Worm (Caenorhabditis elegans) whole organism, late embryonic: Measurements from ENCODE around the gene Y54F10AR.1.

Experiments
- C08G9.2 ChIP-seq: sonication (generic microtip); optimal IDR thresholded peaks from 2 replicates; lab custom pipeline; 2016; ENCODE audit warnings: mild to moderate bottlenecking, missing genetic modification characterization, moderate library complexity, missing compliant biosample characterization
- C38D4.7 ChIP-seq: fragments of 200-800 bp; sonication (Bioruptor generic); optimal IDR thresholded peaks from 2 replicates; lab custom pipeline; 2018; ENCODE audit warnings: mild to moderate bottlenecking, missing genetic modification characterization, moderate library complexity, missing compliant biosample characterization
- T23F11.4 ChIP-seq: fragments of 200-800 bp; sonication (Bioruptor generic); optimal IDR thresholded peaks from 2 replicates; lab custom pipeline; 2018; ENCODE audit warnings: mild to moderate bottlenecking, missing genetic modification characterization, missing compliant biosample characterization
- Y22D7AL.16 ChIP-seq: sonication (generic microtip); optimal IDR thresholded peaks from 2 replicates; lab custom pipeline; 2016; ENCODE audit warnings: missing genetic modification characterization, missing compliant biosample characterization
- ahr-1 ChIP-seq: sonication (generic microtip); optimal IDR thresholded peaks from 2 replicates; lab custom pipeline; 2016; ENCODE audit warnings: missing genetic modification characterization, missing compliant biosample characterization
- ama-1 ChIP-seq: fragments of 150-350 bp; optimal IDR thresholded peaks from 2 replicates; lab custom pipeline; 2014
- ceh-14 ChIP-seq: sonication (generic microtip); optimal IDR thresholded peaks from 2 replicates; lab custom pipeline; 2016; ENCODE audit warnings: missing genotype, missing genetic modification characterization, missing compliant biosample characterization
- ceh-19 ChIP-seq: fragments of 200-800 bp; sonication (Bioruptor generic); optimal IDR thresholded peaks from 2 replicates; lab custom pipeline; 2018; ENCODE audit warnings: mild to moderate bottlenecking, missing genetic modification characterization, missing compliant biosample characterization
- ceh-2 ChIP-seq: sonication (generic microtip); optimal IDR thresholded peaks from 2 replicates; lab custom pipeline; 2016; ENCODE audit warnings: missing genotype, missing genetic modification characterization, missing compliant biosample characterization
- ceh-22 ChIP-seq: sonication (generic microtip); optimal IDR thresholded peaks from 2 replicates; lab custom pipeline; 2017; ENCODE audit warnings: missing biosample characterization, missing genetic modification characterization
- ceh-24 ChIP-seq: sonication (generic microtip); optimal IDR thresholded peaks from 2 replicates; lab custom pipeline; 2016; ENCODE audit warnings: mild to moderate bottlenecking, missing genetic modification characterization, missing compliant biosample characterization
- ceh-34 ChIP-seq: sonication (generic microtip); optimal IDR thresholded peaks from 2 replicates; lab custom pipeline; 2016; ENCODE audit warnings: mild to moderate bottlenecking, missing genetic modification characterization, missing compliant biosample characterization
- ceh-45 ChIP-seq: fragments of 200-800 bp; sonication (Bioruptor generic); IDR thresholded peaks from 2 replicates; pipeline ENCODE4 v1.3.6; 2022; ENCODE audit warnings: missing genetic modification reagents, missing genetic modification characterization, missing compliant biosample characterization
- ceh-6 ChIP-seq: fragments of 200-800 bp; sonication (Bioruptor generic); optimal IDR thresholded peaks from 2 replicates; lab custom pipeline; 2018; ENCODE audit warnings: mild to moderate bottlenecking, missing genetic modification characterization, missing compliant biosample characterization
- ceh-9 ChIP-seq: sonication (generic microtip); optimal IDR thresholded peaks from 2 replicates; lab custom pipeline; 2016; ENCODE audit warnings: mild to moderate bottlenecking, missing genetic modification characterization, inconsistent platforms, missing compliant biosample characterization
- che-1 ChIP-seq: sonication (generic microtip); optimal IDR thresholded peaks from 2 replicates; lab custom pipeline; 2016; ENCODE audit warnings: mild to moderate bottlenecking, missing genetic modification characterization, missing compliant biosample characterization
- dmd-4 ChIP-seq: sonication (generic microtip); optimal IDR thresholded peaks from 2 replicates; lab custom pipeline; 2016; ENCODE audit warnings: borderline replicate concordance, missing genetic modification characterization, missing compliant biosample characterization
- dve-1 ChIP-seq: sonication (generic microtip); optimal IDR thresholded peaks from 2 replicates; lab custom pipeline; 2017; ENCODE audit warnings: antibody characterized with exemption, mild to moderate bottlenecking, missing genetic modification characterization, missing compliant biosample characterization
- elt-2 ChIP-seq: sonication (generic microtip); optimal IDR thresholded peaks from 2 replicates; lab custom pipeline; 2016; ENCODE audit warnings: missing genetic modification reagents, missing genetic modification characterization, missing compliant biosample characterization
- ets-4 ChIP-seq: sonication (generic microtip); optimal IDR thresholded peaks from 2 replicates; lab custom pipeline; 2016; ENCODE audit warnings: missing genetic modification characterization, missing compliant biosample characterization
- eyg-1 ChIP-seq: sonication (generic microtip); optimal IDR thresholded peaks from 2 replicates; lab custom pipeline; 2016; ENCODE audit warnings: missing genotype, missing genetic modification characterization, missing compliant biosample characterization
- fax-1 ChIP-seq: sonication (generic microtip); optimal IDR thresholded peaks from 2 replicates; lab custom pipeline; 2016; ENCODE audit warnings: missing genotype, missing genetic modification characterization, missing compliant biosample characterization
- fkh-10 ChIP-seq: fragments of 150-350 bp; optimal IDR thresholded peaks from 2 replicates; lab custom pipeline; 2014; ENCODE audit warnings: missing biosample characterization, missing genetic modification reagents, missing genetic modification characterization
- hlh-13 ChIP-seq: fragments of 200-800 bp; sonication (Bioruptor generic); optimal IDR thresholded peaks from 2 replicates; lab custom pipeline; 2018; ENCODE audit warnings: mild to moderate bottlenecking, missing genetic modification characterization, missing compliant biosample characterization
- hlh-15 ChIP-seq: sonication (generic microtip); optimal IDR thresholded peaks from 2 replicates; lab custom pipeline; 2016; ENCODE audit warnings: missing genetic modification characterization, missing compliant biosample characterization
- hlh-30 ChIP-seq: sonication (generic microtip); optimal IDR thresholded peaks from 2 replicates; lab custom pipeline; 2017; ENCODE audit warnings: antibody characterized with exemption, missing genetic modification characterization, missing compliant biosample characterization; ENCODE audit not compliant: insufficient read depth
- hlh-8 ChIP-seq: sonication (generic microtip); optimal IDR thresholded peaks from 2 replicates; lab custom pipeline; 2016; ENCODE audit warnings: missing genotype, missing genetic modification characterization, missing compliant biosample characterization
- mec-3 ChIP-seq: sonication (generic microtip); optimal IDR thresholded peaks from 2 replicates; lab custom pipeline; 2016; ENCODE audit warnings: borderline replicate concordance, missing genetic modification characterization, missing compliant biosample characterization
- nfya-1 ChIP-seq: sonication (generic microtip); optimal IDR thresholded peaks from 2 replicates; lab custom pipeline; 2017; ENCODE audit warnings: missing genetic modification characterization, mild to moderate bottlenecking, missing compliant biosample characterization, antibody characterized with exemption, moderate library complexity
- nhr-11 ChIP-seq: fragments of 150-350 bp; optimal IDR thresholded peaks from 2 replicates; lab custom pipeline; 2014; ENCODE audit warnings: missing biosample characterization, missing genetic modification characterization
- pag-3 ChIP-seq: sonication (generic microtip); optimal IDR thresholded peaks from 2 replicates; lab custom pipeline; 2016; ENCODE audit warnings: missing compliant biosample characterization, missing genetic modification characterization, borderline replicate concordance
- pat-9 ChIP-seq: fragments of 200-800 bp; sonication (Bioruptor generic); optimal IDR thresholded peaks from 2 replicates; lab custom pipeline; 2018; ENCODE audit warnings: mild to moderate bottlenecking, missing genetic modification characterization, moderate library complexity, missing compliant biosample characterization
- pha-4 ChIP-seq: fragments of 150-350 bp; optimal IDR thresholded peaks from 2 replicates; lab custom pipeline; 2018; ENCODE audit warnings: missing biosample characterization, missing genetic modification reagents, missing genetic modification characterization
- pros-1 ChIP-seq: fragments of 150-350 bp; optimal IDR thresholded peaks from 2 replicates; lab custom pipeline; 2014; ENCODE audit warnings: missing biosample characterization, missing genetic modification reagents, missing genetic modification characterization
- sox-2 ChIP-seq: fragments of 200-800 bp; sonication (Bioruptor generic); IDR thresholded peaks from 2 replicates; pipeline ENCODE4 v1.3.6; 2022; ENCODE audit warnings: missing genetic modification reagents, missing genetic modification characterization, missing compliant biosample characterization
- sox-4 ChIP-seq: sonication (generic microtip); optimal IDR thresholded peaks from 2 replicates; lab custom pipeline; 2017; ENCODE audit warnings: mild to moderate bottlenecking, missing genetic modification characterization, inconsistent platforms, missing compliant biosample characterization
- syd-9 ChIP-seq: sonication (generic microtip); optimal IDR thresholded peaks from 2 replicates; lab custom pipeline; 2016; ENCODE audit warnings: mild to moderate bottlenecking, missing genetic modification characterization, moderate library complexity, missing compliant biosample characterization
- tbx-2 ChIP-seq: sonication (generic microtip); optimal IDR thresholded peaks from 2 replicates; lab custom pipeline; 2016; ENCODE audit warnings: missing genetic modification characterization, missing compliant biosample characterization
- ttx-3 ChIP-seq: sonication (generic microtip); optimal IDR thresholded peaks from 2 replicates; lab custom pipeline; 2016; ENCODE audit warnings: missing genetic modification reagents, missing genetic modification characterization, missing compliant biosample characterization
- unc-3 ChIP-seq, 2 experiments: fragments of 200-800 bp in 1 of 2; sonication (Bioruptor generic) in 1 of 2; sonication (generic microtip) in 1 of 2; conservative IDR thresholded peaks in 1 of 2; optimal IDR thresholded peaks in 1 of 2; 2 replicates each; pipeline versions ENCODE4 v1.3.6 to Lab custom; 2016 to 2022; ENCODE audit warnings: missing compliant biosample characterization in 2 of 2, missing genetic modification characterization in 2 of 2, missing genetic modification reagents in 1 of 2
- unc-42 ChIP-seq: sonication (generic microtip); optimal IDR thresholded peaks from 2 replicates; lab custom pipeline; 2016; ENCODE audit warnings: missing genotype, missing genetic modification characterization, missing compliant biosample characterization
- zip-5 ChIP-seq: sonication (generic microtip); optimal IDR thresholded peaks from 2 replicates; lab custom pipeline; 2016; ENCODE audit warnings: missing genetic modification characterization, missing compliant biosample characterization
- ztf-16 ChIP-seq: sonication (generic microtip); optimal IDR thresholded peaks from 2 replicates; lab custom pipeline; 2017; ENCODE audit warnings: missing genetic modification characterization, missing compliant biosample characterization

Gene Y54F10AR.1

ce11 chrIII:2596984-2597454 lies 21.5 kb upstream of the Y54F10AR.1 start, which contains the start of gene apb-1 (continued):
- TF ChIP-seq ceh-9 (tag; lab: Kevin White, UChicago) (no peak), hlh-15 (tag; lab: Kevin White, UChicago) (no peak), hlh-13 (peak; percentile 19), eyg-1 (tag; lab: Kevin White, UChicago) (no peak), tbx-2 (tag; lab: Kevin White, UChicago) (peak; percentile 79), ets-4 (tag; lab: Kevin White, UChicago) (peak; percentile 25), pat-9 (tag; lab: Kevin White, UChicago) (no peak), T23F11.4 (GFP tag; lab: Kevin White, UChicago) (no peak), pros-1 (tag; lab: Kevin White, UChicago) (no peak), Y22D7AL.16 (tag; lab: Kevin White, UChicago) (no peak), unc-3 (GFP tag; conservative IDR thresholded peaks at IDR 0.05; lab: Robert Waterston, UW) (0 out of 2 replicates have a peak, but pooled peaks have one; percentile 20), unc-3 (tag; optimal IDR thresholded peaks at IDR 0.05; lab: Kevin White, UChicago) (peak; percentile 33), ceh-2 (tag; lab: Kevin White, UChicago) (peak; percentile 58), ceh-22 (tag; lab: Kevin White, UChicago) (no peak), sox-4 (peak; percentile 64), nhr-11 (tag; lab: Kevin White, UChicago) (no peak), elt-2 (tag; lab: Kevin White, UChicago) (peak; percentile 81)
- TF ChIP-seq, all 69 proteins: peak for 38

- TF ChIP-seq dve-1 (tag; lab: Kevin White, UChicago) (no peak), syd-9 (tag; lab: Kevin White, UChicago) (no peak), C08G9.2 (tag; lab: Kevin White, UChicago) (no peak), ceh-6 (GFP tag; lab: Kevin White, UChicago) (no peak), sox-4 (no peak), sox-2 (GFP tag; lab: Robert Waterston, UW) (no peak), C38D4.7 (GFP tag; lab: Kevin White, UChicago) (no peak), mec-3 (no peak), fax-1 (tag; lab: Kevin White, UChicago) (no peak), pat-9 (tag; lab: Kevin White, UChicago) (no peak), ceh-19 (GFP tag; lab: Kevin White, UChicago) (no peak), ceh-45 (no peak), T23F11.4 (GFP tag; lab: Kevin White, UChicago) (no peak), unc-42 (tag; lab: Kevin White, UChicago) (no peak), pag-3 (tag; lab: Kevin White, UChicago) (no peak), hlh-30 (tag; lab: Kevin White, UChicago) (no peak), eyg-1 (tag; lab: Kevin White, UChicago) (no peak), hlh-8 (tag; lab: Kevin White, UChicago) (no peak), ama-1 (lab: Kevin White, UChicago) (no peak)
Measured at ce11 chrIII:2586193-2586592, 10.7 kb upstream of the Y54F10AR.1 start, which contains the start of gene gpa-17. TSS of gene gpa-17 (plus strand) at chrIII:2586555.

DNA sequence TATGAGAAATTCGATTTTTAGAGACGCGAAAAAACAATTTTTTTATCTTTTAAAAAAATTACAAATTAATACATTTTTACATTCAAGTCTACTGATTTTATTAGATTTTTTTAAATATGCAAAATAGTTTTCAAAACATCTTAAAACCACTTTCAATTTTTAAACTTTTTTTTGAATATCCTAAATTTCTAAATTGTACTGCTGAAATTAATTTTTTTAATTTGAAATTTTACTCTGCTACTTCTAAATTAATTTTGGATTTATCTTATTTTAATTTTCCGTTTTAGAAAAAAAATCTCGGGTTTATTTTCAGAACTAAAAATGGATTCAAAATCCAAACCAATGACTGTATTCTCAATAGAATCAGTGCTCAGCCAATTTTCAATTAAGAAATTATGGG lies 3.5 kb upstream of the Y54F10AR.1 start, which contains the start of gene Y71H2B.8:
TSS of gene Y71H2B.8 (plus strand) at position 301 of the 400 bp plus-strand sequence.
- TF ChIP-seq ceh-22 (tag; lab: Kevin White, UChicago): no peak
- no peak for TF ChIP-seq pha-4 (tag; lab: Kevin White, UChicago)
- no peak for TF ChIP-seq ceh-34 (tag; lab: Kevin White, UChicago)
- TF ChIP-seq fkh-10 (GFP tag; lab: Kevin White, UChicago): no peak
- no peak for TF ChIP-seq nfya-1 (tag; lab: Kevin White, UChicago)
- TF ChIP-seq che-1 (tag; lab: Kevin White, UChicago): no peak
- no peak for TF ChIP-seq ceh-19 (GFP tag; lab: Kevin White, UChicago)
- no peak for TF ChIP-seq ets-4 (tag; lab: Kevin White, UChicago)
- TF ChIP-seq ceh-24: no peak
- no peak for TF ChIP-seq ttx-3 (tag; lab: Kevin White, UChicago)
- no peak for TF ChIP-seq unc-3 (GFP tag; conservative IDR thresholded peaks at IDR 0.05; lab: Robert Waterston, UW)
- no peak for TF ChIP-seq unc-3 (tag; optimal IDR thresholded peaks at IDR 0.05; lab: Kevin White, UChicago)
- no peak for TF ChIP-seq ceh-14
- TF ChIP-seq nhr-11 (tag; lab: Kevin White, UChicago): no peak
- TF ChIP-seq dmd-4 (tag; lab: Kevin White, UChicago): no peak
- no peak for TF ChIP-seq eyg-1 (tag; lab: Kevin White, UChicago)
- TF ChIP-seq Y22D7AL.16 (tag; lab: Kevin White, UChicago): no peak
- no peak for TF ChIP-seq ztf-16 (tag; lab: Kevin White, UChicago)
- no peak for TF ChIP-seq sox-2 (GFP tag; lab: Robert Waterston, UW)
- TF ChIP-seq zip-5 (tag; lab: Kevin White, UChicago): no peak
- no peak for TF ChIP-seq ahr-1 (tag; lab: Kevin White, UChicago)
